Worm (Caenorhabditis elegans): ENCODE results near the gene fbxa-90.

Gene fbxa-90

DNA sequence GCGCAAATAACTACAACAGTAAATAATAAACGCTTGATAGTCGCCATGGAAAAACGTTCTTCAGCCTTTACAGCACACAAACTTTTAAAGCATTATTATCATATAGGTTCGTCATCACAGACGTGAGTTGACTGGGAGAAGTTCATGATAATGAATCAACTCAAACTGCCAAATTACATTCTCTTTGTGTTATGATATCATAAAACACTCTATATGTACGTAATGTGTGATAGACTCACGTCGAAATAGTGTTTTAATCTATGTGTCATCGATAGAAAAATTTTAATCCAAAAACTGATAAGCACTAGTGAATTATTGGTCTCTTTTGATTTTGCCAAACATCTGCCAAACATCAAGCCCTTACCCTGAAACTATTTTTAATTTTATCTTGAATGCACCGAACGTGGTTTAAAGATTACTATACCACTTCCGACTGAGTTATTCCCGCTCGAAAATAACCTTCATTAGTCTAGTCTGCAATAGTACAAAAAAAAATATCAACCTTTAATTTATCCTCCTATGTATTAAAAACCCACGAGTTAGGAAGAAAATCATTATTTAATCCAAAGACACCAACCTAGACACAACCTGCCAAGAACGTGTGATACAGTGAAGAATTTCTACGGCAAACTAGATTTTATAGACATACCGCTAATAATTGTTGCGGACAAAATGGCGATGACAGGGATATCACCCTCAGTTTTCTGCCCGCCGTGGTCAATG is 42.9 kb downstream of the fbxa-90 start, which contains the start of the genes clc-12 and clec-240:
TSS of gene clc-12 (minus strand) at position 47 of the 723 bp plus-strand sequence.
TSS of gene clec-240 (plus strand) at position 673 of the 723 bp plus-strand sequence.
- TF ChIP-seq unc-62 (GFP tag; optimal IDR thresholded peaks at IDR 0.05 in 1 of 2) (peak in 1 of 2 experiments; percentile 26), unc-62 (tag; optimal IDR thresholded peaks at IDR 0.05) (no peak), dmd-6 (GFP tag; IDR thresholded peaks at IDR 0.05) (peak; percentile 47; the same call in 1 of the 2 replicates), madf-9 (GFP tag; conservative IDR thresholded peaks at IDR 0.05) (no peak), nhr-28 (tag; optimal IDR thresholded peaks at IDR 0.05) (peak; percentile 15), pqm-1 (tag; optimal IDR thresholded peaks at IDR 0.05) (peak; percentile 14)

DNA sequence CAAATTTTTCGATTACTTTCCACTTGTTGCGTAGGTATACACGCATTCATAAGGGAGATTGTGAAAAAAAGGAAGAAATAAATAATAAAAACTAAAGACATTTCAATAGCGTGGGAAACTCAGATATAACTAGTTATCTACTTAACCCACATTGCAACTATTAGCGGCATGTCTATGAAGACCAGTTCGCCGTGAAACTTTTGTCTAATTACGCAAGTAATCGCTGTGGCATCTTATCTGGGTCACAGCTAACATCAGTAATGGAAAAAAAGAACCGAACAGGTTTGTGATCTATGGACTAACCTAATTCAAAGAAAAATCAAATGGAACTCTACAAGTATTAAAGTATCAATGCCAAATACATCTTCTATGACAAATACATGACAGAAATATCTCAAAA is 46.6 kb downstream of the fbxa-90 start, which contains the start of gene clec-241:
TSS of gene clec-241 (minus strand) at position 101 of the 400 bp plus-strand sequence.
- TF ChIP-seq R02D3.7 (tag; optimal IDR thresholded peaks at IDR 0.05): no peak
- no peak for TF ChIP-seq nhr-42 (GFP tag; IDR thresholded peaks at IDR 0.05)

DNA sequence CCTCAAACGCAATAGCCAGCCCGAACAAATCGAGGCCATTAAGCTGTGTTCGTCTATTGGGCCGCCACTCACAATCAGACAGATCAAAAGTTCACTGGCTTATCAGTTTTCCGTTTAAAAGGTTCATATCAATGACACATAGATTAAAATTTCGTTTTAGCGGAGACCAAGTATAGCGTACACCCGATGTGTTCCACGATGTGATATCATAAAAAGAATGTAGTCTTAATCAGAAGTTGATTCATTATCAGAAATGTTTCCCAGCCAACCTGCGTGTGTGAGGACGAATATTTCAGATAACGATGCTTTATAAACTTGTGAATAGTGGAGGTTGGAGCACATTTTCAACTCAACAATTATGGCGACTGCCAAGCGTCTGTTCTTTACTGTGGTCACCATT is 47.4 kb downstream of the fbxa-90 start, which contains the start of gene clc-13:
TSS of gene clc-13 (plus strand) at position 359 of the 400 bp plus-strand sequence.
- no peak for TF ChIP-seq T26A8.4 (GFP tag; IDR thresholded peaks at IDR 0.05)
- peak; percentile 22 for TF ChIP-seq hlh-11 (tag; optimal IDR thresholded peaks at IDR 0.05)
- no peak for TF ChIP-seq hmg-1.1 (GFP tag; IDR thresholded peaks at IDR 0.05)
- TF ChIP-seq php-3 (GFP tag; IDR thresholded peaks at IDR 0.05): no peak
- peak; percentile 79 for TF ChIP-seq dmd-6 (GFP tag; IDR thresholded peaks at IDR 0.05)
- TF ChIP-seq lin-13 (GFP tag; optimal IDR thresholded peaks at IDR 0.05): no peak
- TF ChIP-seq daf-12 (tag; optimal IDR thresholded peaks at IDR 0.05): no peak
- TF ChIP-seq F49E8.2 (tag; optimal IDR thresholded peaks at IDR 0.05; ENCODE audit: borderline replicate concordance): no peak
- no peak for TF ChIP-seq daf-16 (GFP tag; optimal IDR thresholded peaks at IDR 0.05)
- no peak for TF ChIP-seq daf-16 (tag; optimal IDR thresholded peaks at IDR 0.05)
- TF ChIP-seq R02D3.7 (tag; optimal IDR thresholded peaks at IDR 0.05): no peak
- TF ChIP-seq Y105C5A.15 (GFP tag; IDR thresholded peaks at IDR 0.05): no peak
- no peak for TF ChIP-seq nhr-76 (tag; optimal IDR thresholded peaks at IDR 0.05)
- no peak for TF ChIP-seq sdz-12 (GFP tag; optimal IDR thresholded peaks at IDR 0.05)
- TF ChIP-seq pqm-1 (tag; optimal IDR thresholded peaks at IDR 0.05): peak; percentile 21
- TF ChIP-seq saeg-2 (GFP tag; IDR thresholded peaks at IDR 0.05): no peak
- TF ChIP-seq zag-1 (tag; optimal IDR thresholded peaks at IDR 0.05): no peak
- TF ChIP-seq zfp-3 (GFP tag; conservative IDR thresholded peaks at IDR 0.05): no peak
- no peak for TF ChIP-seq ZK337.2 (GFP tag; IDR thresholded peaks at IDR 0.05)
- TF ChIP-seq jun-1 (tag; optimal IDR thresholded peaks at IDR 0.05): no peak
- TF ChIP-seq zfp-2 (tag; optimal IDR thresholded peaks at IDR 0.05): no peak
- TF ChIP-seq aha-1 (tag): peak; percentile 22
- no peak for TF ChIP-seq nhr-48 (tag; optimal IDR thresholded peaks at IDR 0.05)
- TF ChIP-seq D1046.2 (GFP tag; IDR thresholded peaks at IDR 0.05): no peak
- TF ChIP-seq dpl-1 (GFP tag; optimal IDR thresholded peaks at IDR 0.05): no peak
- TF ChIP-seq F26F4.8 (GFP tag; conservative IDR thresholded peaks at IDR 0.05): no peak
- no peak for TF ChIP-seq ztf-7 (tag; optimal IDR thresholded peaks at IDR 0.05)
- no peak for TF ChIP-seq lin-39 (tag; optimal IDR thresholded peaks at IDR 0.05)
- no peak for TF ChIP-seq spr-3 (GFP tag; optimal IDR thresholded peaks at IDR 0.05)
- TF ChIP-seq unc-62 (GFP tag; optimal IDR thresholded peaks at IDR 0.05 in 1 of 2): peak in 1 of 2 experiments; percentile 11
- no peak for TF ChIP-seq unc-62 (tag; optimal IDR thresholded peaks at IDR 0.05)
- no peak for TF ChIP-seq hif-1 (tag; optimal IDR thresholded peaks at IDR 0.05)
- TF ChIP-seq attf-4 (tag; optimal IDR thresholded peaks at IDR 0.05): no peak
- no peak for TF ChIP-seq ceh-20 (GFP tag; IDR thresholded peaks at IDR 0.05)
- no peak for TF ChIP-seq lsy-2 (tag; optimal IDR thresholded peaks at IDR 0.05)
- no peak for TF ChIP-seq F10B5.3 (tag; optimal IDR thresholded peaks at IDR 0.05)
- TF ChIP-seq daf-8 (GFP tag; IDR thresholded peaks at IDR 0.05): no peak
- TF ChIP-seq pha-4 (GFP tag; IDR thresholded peaks at IDR 0.05): no peak
- no peak for TF ChIP-seq pha-4 (tag; optimal IDR thresholded peaks at IDR 0.05)
- no peak for TF ChIP-seq skn-1 (tag; optimal IDR thresholded peaks at IDR 0.05)
- TF ChIP-seq rbr-2 (tag; optimal IDR thresholded peaks at IDR 0.05): no peak
- no peak for TF ChIP-seq unc-130 (GFP tag; optimal IDR thresholded peaks at IDR 0.05)
- TF ChIP-seq nhr-102 (tag; optimal IDR thresholded peaks at IDR 0.05): no peak
- TF ChIP-seq nhr-237 (tag; optimal IDR thresholded peaks at IDR 0.05): no peak
